Fruit fly (Drosophila melanogaster): ENCODE measurements around the gene CG14384.

CG14384 gene

DNA sequence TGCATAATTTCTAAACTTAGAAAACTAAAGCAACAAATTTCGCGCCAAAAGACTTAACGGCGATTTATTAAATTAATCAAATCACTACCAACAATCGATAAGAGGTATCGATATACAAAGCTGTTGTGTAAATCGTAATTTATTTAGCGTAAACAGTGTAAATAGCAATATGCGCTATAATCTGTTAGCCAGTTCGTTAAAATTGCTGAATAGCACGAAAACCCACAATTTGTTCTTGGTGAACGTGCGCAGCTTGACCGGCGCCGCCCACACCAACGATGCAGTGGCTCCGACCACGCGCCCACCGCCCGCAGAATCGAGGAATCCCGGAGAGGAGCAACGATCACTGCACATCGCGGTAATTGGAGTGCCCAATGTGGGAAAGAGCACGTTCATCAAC is 28.0 kb upstream of the CG14384 start, which contains the start of gene CG7488:
CG7488 (plus strand) TSS at position 99 of the 400 bp plus-strand sequence.
- TF ChIP-seq Rel (GFP tag; optimal IDR thresholded peaks at IDR 0.05) (no peak), Rel (tag; optimal IDR thresholded peaks at IDR 0.05) (no peak), br (GFP tag; optimal IDR thresholded peaks at IDR 0.05) (no peak), Mio (GFP tag; optimal IDR thresholded peaks at IDR 0.05) (no peak), GATAd (GFP tag; optimal IDR thresholded peaks at IDR 0.05) (no peak), Jra (GFP tag; optimal IDR thresholded peaks at IDR 0.05) (no peak), rgr (GFP tag; optimal IDR thresholded peaks at IDR 0.05) (no peak), HLH106 (tag; optimal IDR thresholded peaks at IDR 0.05) (no peak), h (GFP tag; optimal IDR thresholded peaks at IDR 0.05) (no peak)

DNA sequence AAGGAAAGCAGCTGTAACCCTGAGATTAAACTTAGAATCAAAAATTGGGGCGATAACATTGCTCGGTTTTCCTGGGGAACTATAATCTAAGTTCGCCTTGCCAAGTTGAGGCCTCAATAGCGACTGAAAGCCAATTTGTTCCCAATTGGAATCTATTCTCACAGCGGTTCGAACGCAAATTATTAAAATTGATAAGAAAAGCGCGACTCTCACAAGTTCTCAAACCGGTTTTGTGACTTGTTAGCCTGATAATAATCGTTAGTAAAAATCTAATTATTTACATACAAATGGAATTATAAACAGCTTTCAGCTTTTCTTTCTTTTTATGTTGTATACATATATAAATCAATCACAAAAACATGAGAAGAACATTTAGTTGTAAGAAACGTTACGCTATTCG is 27.5 kb upstream of the CG14384 start, which contains the start of gene yellow-f2:
yellow-f2 (minus strand) TSS at position 101 of the 400 bp plus-strand sequence.
- no peak for TF ChIP-seq usp (GFP tag; optimal IDR thresholded peaks at IDR 0.05)
- TF ChIP-seq Abd-B (GFP tag; optimal IDR thresholded peaks at IDR 0.05) = no peak
- no peak for TF ChIP-seq woc (GFP tag; optimal IDR thresholded peaks at IDR 0.05)
- no peak for TF ChIP-seq Dfd (GFP tag; optimal IDR thresholded peaks at IDR 0.05)
- no peak for TF ChIP-seq brk (GFP tag; optimal IDR thresholded peaks at IDR 0.05)
- TF ChIP-seq psq (GFP tag; optimal IDR thresholded peaks at IDR 0.05) = no peak
- TF ChIP-seq Rel (GFP tag; optimal IDR thresholded peaks at IDR 0.05) = no peak
- TF ChIP-seq Rel (tag; optimal IDR thresholded peaks at IDR 0.05) = no peak
- no peak for TF ChIP-seq sv (GFP tag; optimal IDR thresholded peaks at IDR 0.05)
- no peak for TF ChIP-seq CrebA (GFP tag; optimal IDR thresholded peaks at IDR 0.05; ENCODE audit: borderline replicate concordance)
- TF ChIP-seq N (GFP tag; optimal IDR thresholded peaks at IDR 0.05) = no peak
- no peak for TF ChIP-seq Sp1 (GFP tag; optimal IDR thresholded peaks at IDR 0.05)
- no peak for TF ChIP-seq tai (GFP tag; optimal IDR thresholded peaks at IDR 0.05)
- TF ChIP-seq dl (GFP tag; optimal IDR thresholded peaks at IDR 0.05; ENCODE audit: insufficient read depth in 1 of 2, partially characterized antibody in 2 of 2) = no peak
- TF ChIP-seq dmrt93B (GFP tag; optimal IDR thresholded peaks at IDR 0.05) = no peak
- no peak for TF ChIP-seq Mio (GFP tag; optimal IDR thresholded peaks at IDR 0.05)
- no peak for TF ChIP-seq ey (GFP tag; optimal IDR thresholded peaks at IDR 0.05)
- no peak for TF ChIP-seq OdsH (GFP tag; optimal IDR thresholded peaks at IDR 0.05)
- TF ChIP-seq Dif (GFP tag; optimal IDR thresholded peaks at IDR 0.05; ENCODE audit: partially characterized antibody) = no peak
- no peak for TF ChIP-seq HLH106 (tag; optimal IDR thresholded peaks at IDR 0.05)

DNA sequence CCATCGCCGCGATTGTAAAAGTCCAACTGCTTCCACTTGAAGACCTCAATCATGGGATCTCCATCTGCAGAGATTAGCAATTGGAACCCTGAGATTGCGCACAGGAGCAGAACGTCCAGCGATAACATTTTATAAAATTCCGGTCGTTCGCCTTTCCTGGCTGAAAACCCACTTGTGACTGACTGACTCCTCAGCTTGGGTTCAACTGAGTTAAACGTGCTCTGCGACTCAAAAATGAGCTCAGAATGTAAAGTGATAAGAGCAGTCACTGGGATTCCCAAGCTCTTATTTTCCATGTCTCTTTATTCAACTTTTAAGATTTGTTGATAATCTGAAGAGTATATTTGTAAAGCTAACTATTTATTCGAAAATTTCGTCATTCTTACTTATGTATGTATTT is 25.5 kb upstream of the CG14384 start, which contains the start of gene yellow-f:
yellow-f (minus strand) TSS at position 184 of the 400 bp plus-strand sequence.
- TF ChIP-seq pan (optimal IDR thresholded peaks at IDR 0.05) (no peak), Rel (GFP tag; optimal IDR thresholded peaks at IDR 0.05) (no peak), Rel (tag; optimal IDR thresholded peaks at IDR 0.05) (peak; percentile 88)

DNA sequence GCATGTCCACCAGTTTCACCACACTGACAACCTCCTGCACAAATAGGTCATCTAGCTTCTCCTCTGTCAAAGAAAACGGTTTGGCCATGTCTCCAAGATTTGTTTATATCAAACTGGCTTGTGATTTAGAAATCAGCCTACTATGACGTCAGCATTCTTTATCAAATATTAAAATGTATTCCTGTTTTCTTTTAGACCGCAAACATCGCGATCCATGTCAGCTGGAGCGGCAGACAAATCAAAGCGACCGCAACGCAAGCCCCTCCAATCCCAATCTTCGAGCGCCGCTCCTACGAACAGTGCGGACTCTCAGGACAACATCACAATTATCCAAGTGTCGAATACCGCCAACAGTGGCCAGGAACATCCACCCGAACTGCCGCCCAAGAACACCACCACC is 20.9 kb upstream of the CG14384 start, which contains the start of gene CG14383:
CG14383 (minus strand) TSS at position 101 of the 400 bp plus-strand sequence.
- TF ChIP-seq CG32264 (GFP tag; optimal IDR thresholded peaks at IDR 0.05) (no peak), Hnf4 (GFP tag; optimal IDR thresholded peaks at IDR 0.05) (no peak), CG9705 (GFP tag; optimal IDR thresholded peaks at IDR 0.05) (no peak), GATAd (GFP tag; optimal IDR thresholded peaks at IDR 0.05) (no peak), usp (GFP tag; optimal IDR thresholded peaks at IDR 0.05) (no peak), dmrt93B (GFP tag; optimal IDR thresholded peaks at IDR 0.05) (no peak), br (GFP tag; optimal IDR thresholded peaks at IDR 0.05) (no peak)

DNA sequence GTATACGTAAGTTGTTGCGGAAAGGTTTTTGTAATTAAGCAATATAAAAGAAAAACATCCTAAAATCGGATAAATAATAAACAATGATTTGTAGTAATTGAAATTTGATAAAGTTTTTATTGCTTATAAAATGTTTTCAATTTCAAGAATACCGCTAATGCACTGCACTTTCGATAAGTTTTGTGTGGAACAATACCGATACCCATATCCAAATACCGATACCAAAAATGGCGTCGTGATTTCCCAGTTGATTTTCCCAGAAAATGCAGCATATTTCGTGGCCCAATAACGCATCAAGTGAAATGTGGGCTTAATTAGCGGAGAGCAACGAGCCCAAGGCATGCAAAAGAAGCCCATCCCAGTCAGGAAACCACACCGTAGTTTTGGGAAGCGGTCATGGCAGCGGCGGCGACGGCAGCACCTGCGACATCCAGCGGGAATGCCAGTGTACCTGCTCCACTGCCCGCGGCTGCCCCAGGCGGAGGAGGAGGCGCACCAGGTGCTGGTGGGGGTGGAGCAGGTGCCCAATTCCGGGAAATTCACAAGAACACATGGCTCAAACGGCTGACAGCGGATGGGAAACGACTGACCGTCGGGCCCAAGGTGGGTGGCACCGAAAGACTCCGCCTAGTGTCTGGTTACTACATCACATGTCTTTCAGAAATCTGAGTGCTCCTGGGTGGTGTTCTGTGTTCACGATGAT is 18.5 kb upstream of the CG14384 start, which contains the start of gene CG31342:
CG31342 (plus strand) TSS at position 214 of the 703 bp plus-strand sequence.
- TF ChIP-seq Rel (GFP tag; optimal IDR thresholded peaks at IDR 0.05) (no peak), Rel (tag; optimal IDR thresholded peaks at IDR 0.05) (peak; percentile 20), Hnf4 (GFP tag; optimal IDR thresholded peaks at IDR 0.05) (no peak), Hr83 (GFP tag; optimal IDR thresholded peaks at IDR 0.05; ENCODE audit: poor library complexity, severe bottlenecking) (no peak), Mio (GFP tag; optimal IDR thresholded peaks at IDR 0.05) (no peak), dl (GFP tag; optimal IDR thresholded peaks at IDR 0.05; ENCODE audit: insufficient read depth in 1 of 2, partially characterized antibody in 2 of 2) (no peak), ey (GFP tag; optimal IDR thresholded peaks at IDR 0.05) (peak; percentile 13)
